Fruit fly (Drosophila melanogaster): ENCODE data around the gene Ilp5.

The Ilp5 gene

dm6 chr3L:9823797-9824196, at the start of gene Ilp5:
Ilp5 (minus strand) TSS chr3L:9823897.
- TF ChIP-seq EcR (GFP tag; optimal IDR thresholded peaks at IDR 0.05) = no peak
- TF ChIP-seq Dll (optimal IDR thresholded peaks at IDR 0.05) = no peak
- TF ChIP-seq psq (optimal IDR thresholded peaks at IDR 0.05) = no peak
- TF ChIP-seq usp (GFP tag; optimal IDR thresholded peaks at IDR 0.05) = no peak

- TF ChIP-seq EcR (GFP tag; optimal IDR thresholded peaks at IDR 0.05) = no peak
- no peak for TF ChIP-seq CG8478 (optimal IDR thresholded peaks at IDR 0.05)
- no peak for TF ChIP-seq psq (optimal IDR thresholded peaks at IDR 0.05)
- no peak for TF ChIP-seq pan (optimal IDR thresholded peaks at IDR 0.05)
- no peak for TF ChIP-seq Dll (optimal IDR thresholded peaks at IDR 0.05)
- no peak for TF ChIP-seq usp (GFP tag; optimal IDR thresholded peaks at IDR 0.05)
Observed at dm6 chr3L:9872035-9872434, 48.3 kb upstream of the Ilp5 start.

dm6 chr3L:9865053-9865442, 41.4 kb upstream of the Ilp5 start:
- TF ChIP-seq pan (optimal IDR thresholded peaks at IDR 0.05) (no peak), Dll (optimal IDR thresholded peaks at IDR 0.05) (no peak), psq (optimal IDR thresholded peaks at IDR 0.05) (no peak), usp (GFP tag; optimal IDR thresholded peaks at IDR 0.05) (no peak), EcR (GFP tag; optimal IDR thresholded peaks at IDR 0.05) (no peak)

dm6 chr3L:9864275-9865052, 40.8 kb upstream of the Ilp5 start, which contains the start of the genes iPLA2-VIA and Ciz1:
iPLA2-VIA (minus strand) TSS chr3L:9864349.
Ciz1 (plus strand) TSS chr3L:9864639.
- TF ChIP-seq usp (GFP tag; optimal IDR thresholded peaks at IDR 0.05) = no peak

- TF ChIP-seq usp (GFP tag; optimal IDR thresholded peaks at IDR 0.05) (no peak), pan (optimal IDR thresholded peaks at IDR 0.05) (no peak), Dll (optimal IDR thresholded peaks at IDR 0.05) (no peak), CG8478 (optimal IDR thresholded peaks at IDR 0.05) (no peak), psq (optimal IDR thresholded peaks at IDR 0.05) (no peak), EcR (GFP tag; optimal IDR thresholded peaks at IDR 0.05) (no peak)
Observed at dm6 chr3L:9863656-9864055, 40.0 kb upstream of the Ilp5 start.

- TF ChIP-seq usp (GFP tag; optimal IDR thresholded peaks at IDR 0.05) (no peak), pan (optimal IDR thresholded peaks at IDR 0.05) (no peak), psq (optimal IDR thresholded peaks at IDR 0.05) (no peak), EcR (GFP tag; optimal IDR thresholded peaks at IDR 0.05) (no peak), CG8478 (optimal IDR thresholded peaks at IDR 0.05) (no peak), Dll (optimal IDR thresholded peaks at IDR 0.05) (no peak)
Observed at dm6 chr3L:9859624-9860023, 35.9 kb upstream of the Ilp5 start, which contains the start of gene CG10809. CG10809 (minus strand) TSS chr3L:9859889.

dm6 chr3L:9856430-9857218, 32.9 kb upstream of the Ilp5 start:
- no peak for TF ChIP-seq psq (optimal IDR thresholded peaks at IDR 0.05)
- TF ChIP-seq pan (optimal IDR thresholded peaks at IDR 0.05) = no peak
- no peak for TF ChIP-seq EcR (GFP tag; optimal IDR thresholded peaks at IDR 0.05)
- TF ChIP-seq usp (GFP tag; optimal IDR thresholded peaks at IDR 0.05) = no peak
- no peak for TF ChIP-seq Dll (optimal IDR thresholded peaks at IDR 0.05)
- TF ChIP-seq CG8478 (optimal IDR thresholded peaks at IDR 0.05) = no peak

- TF ChIP-seq pan (optimal IDR thresholded peaks at IDR 0.05) = no peak
- TF ChIP-seq EcR (GFP tag; optimal IDR thresholded peaks at IDR 0.05) = no peak
- no peak for TF ChIP-seq psq (optimal IDR thresholded peaks at IDR 0.05)
- TF ChIP-seq CG8478 (optimal IDR thresholded peaks at IDR 0.05) = no peak
- no peak for TF ChIP-seq usp (GFP tag; optimal IDR thresholded peaks at IDR 0.05)
- no peak for TF ChIP-seq Dll (optimal IDR thresholded peaks at IDR 0.05)
Observed at dm6 chr3L:9855784-9856426, 32.2 kb upstream of the Ilp5 start.

- TF ChIP-seq Dll (optimal IDR thresholded peaks at IDR 0.05) (no peak), CG8478 (optimal IDR thresholded peaks at IDR 0.05) (peak; percentile 37)
Observed at dm6 chr3L:9854583-9855519, 31.2 kb upstream of the Ilp5 start, which contains the start of gene RasGAP1. RasGAP1 (minus strand) TSS chr3L:9855285.

dm6 chr3L:9853895-9854470, 30.3 kb upstream of the Ilp5 start:
- TF ChIP-seq psq (optimal IDR thresholded peaks at IDR 0.05) = no peak
- peak; percentile 63 for TF ChIP-seq CG8478 (optimal IDR thresholded peaks at IDR 0.05)
- no peak for TF ChIP-seq EcR (GFP tag; optimal IDR thresholded peaks at IDR 0.05)
- no peak for TF ChIP-seq usp (GFP tag; optimal IDR thresholded peaks at IDR 0.05)

- no peak for TF ChIP-seq pan (optimal IDR thresholded peaks at IDR 0.05)
- no peak for TF ChIP-seq psq (optimal IDR thresholded peaks at IDR 0.05)
Observed at dm6 chr3L:9853140-9853746, 29.5 kb upstream of the Ilp5 start.
